Worm (Caenorhabditis elegans): ENCODE data around the gene F53F4.1.

Gene F53F4.1

DNA sequence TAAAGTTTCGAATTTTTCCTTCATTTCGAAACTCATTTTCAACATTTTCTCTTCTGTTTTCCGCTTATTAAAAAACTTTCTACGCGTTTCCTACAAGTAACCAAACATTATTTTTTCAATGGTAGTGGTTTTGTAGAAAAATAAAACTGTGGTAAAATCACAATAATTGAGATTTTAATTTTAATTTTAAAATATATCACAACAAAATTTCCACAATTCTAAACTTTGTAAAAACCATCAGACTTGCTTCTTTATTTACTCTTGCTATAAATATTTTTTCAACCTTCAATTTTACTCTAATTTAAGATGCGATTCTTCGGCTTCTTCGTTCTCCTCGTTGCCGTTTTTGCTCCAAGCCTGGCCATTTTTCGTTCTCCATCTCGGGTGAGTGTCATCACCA, 3.3 kb downstream of the F53F4.1 start, which contains the start of gene F53F4.17:
F53F4.17 (plus strand) TSS at position 301 of the 400 bp plus-strand sequence.
- TF ChIP-seq ztf-4 (tag; optimal IDR thresholded peaks at IDR 0.05): no peak
- no peak for TF ChIP-seq unc-55 (GFP tag; optimal IDR thresholded peaks at IDR 0.05)
- no peak for TF ChIP-seq nhr-12 (tag; optimal IDR thresholded peaks at IDR 0.05)
- no peak for TF ChIP-seq unc-39 (tag; optimal IDR thresholded peaks at IDR 0.05)
- no peak for TF ChIP-seq egl-27 (tag; optimal IDR thresholded peaks at IDR 0.05)

DNA sequence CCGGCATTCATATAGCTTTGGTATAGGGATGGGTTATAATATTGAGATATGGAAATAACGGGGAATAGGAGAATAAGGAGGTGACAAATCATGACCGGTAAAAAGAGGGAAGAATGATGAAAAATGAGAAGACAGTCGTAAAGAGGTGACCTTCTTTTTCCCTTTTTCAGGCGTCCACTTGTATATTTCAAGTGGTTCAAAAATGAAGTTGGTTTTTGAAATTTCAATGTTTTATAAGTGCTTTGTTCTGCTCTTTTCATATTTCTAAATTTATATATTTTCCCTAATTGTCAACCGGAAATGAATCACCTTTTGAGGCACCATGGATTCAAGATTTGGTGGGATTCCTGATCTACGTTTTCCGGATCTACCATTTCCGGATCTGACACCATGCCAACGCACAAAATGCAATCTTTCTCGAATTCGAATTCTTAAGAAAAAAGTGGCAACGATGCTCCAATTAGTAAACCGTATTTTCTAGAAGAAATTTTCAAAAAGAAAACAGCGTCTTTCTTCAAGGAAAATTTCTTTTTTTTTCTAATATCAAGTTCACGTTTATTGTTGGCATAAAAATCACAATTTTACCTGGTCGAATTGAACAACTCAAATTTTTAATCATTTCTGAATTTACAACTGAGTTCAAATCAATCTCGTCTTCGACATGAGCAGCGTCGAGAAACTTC, 5.1 kb downstream of the F53F4.1 start, which contains the start of the genes F53F4.2 and F53F4.18:
F53F4.2 (minus strand) TSS at position 101 of the 683 bp plus-strand sequence.
F53F4.18 (plus strand) TSS at position 633 of the 683 bp plus-strand sequence.
- TF ChIP-seq unc-39 (tag; optimal IDR thresholded peaks at IDR 0.05) (no peak), nhr-237 (tag; optimal IDR thresholded peaks at IDR 0.05) (no peak), mab-5 (tag; optimal IDR thresholded peaks at IDR 0.05) (no peak), unc-55 (GFP tag; optimal IDR thresholded peaks at IDR 0.05) (no peak), mdl-1 (tag; optimal IDR thresholded peaks at IDR 0.05) (no peak), elt-3 (tag; optimal IDR thresholded peaks at IDR 0.05) (no peak)

DNA sequence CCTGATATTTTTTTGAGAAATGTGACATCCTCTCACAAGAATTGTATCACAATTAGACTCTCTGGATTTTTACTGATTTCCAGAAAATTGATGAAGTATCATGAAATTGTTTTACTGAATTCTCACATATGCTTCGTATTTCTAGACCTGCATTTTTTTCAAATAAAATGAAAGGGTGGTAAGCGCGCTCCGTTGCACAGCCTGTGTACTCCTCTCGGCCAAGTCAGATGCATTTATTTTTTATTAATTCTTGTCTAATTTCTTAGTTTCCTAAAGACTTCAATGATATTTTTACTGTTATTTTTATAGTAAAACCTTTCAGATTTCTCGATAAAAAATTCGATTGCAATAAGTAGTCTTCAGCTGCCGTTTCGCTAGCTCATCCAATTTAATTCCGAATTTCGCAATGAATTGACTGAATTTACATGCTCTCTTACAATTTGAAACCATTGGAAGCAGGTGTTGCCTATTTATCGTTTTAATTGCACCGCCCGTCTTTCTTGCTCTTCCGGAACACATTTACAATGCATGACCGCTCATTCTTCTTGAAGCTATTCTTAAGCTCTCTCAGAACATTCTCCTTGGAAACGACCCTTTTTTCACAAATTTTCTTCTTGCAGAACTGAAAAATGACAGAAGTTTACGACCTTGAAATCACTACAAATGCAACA, 7.1 kb downstream of the F53F4.1 start, which contains the start of gene tbcb-1:
tbcb-1 (plus strand) TSS at position 621 of the 671 bp plus-strand sequence.
- TF ChIP-seq gmeb-1 (tag; optimal IDR thresholded peaks at IDR 0.05): peak; percentile 35
- peak; percentile 35 for TF ChIP-seq nhr-25 (tag; optimal IDR thresholded peaks at IDR 0.05)
- no peak for TF ChIP-seq nhr-21 (tag; optimal IDR thresholded peaks at IDR 0.05)
- peak; percentile 31 for TF ChIP-seq sma-9 (GFP tag; optimal IDR thresholded peaks at IDR 0.05)
- TF ChIP-seq sma-9 (tag; optimal IDR thresholded peaks at IDR 0.05): no peak
- TF ChIP-seq C34F6.9 (tag; optimal IDR thresholded peaks at IDR 0.05): peak; percentile 49
- peak; percentile 8 for TF ChIP-seq sma-3 (GFP tag; optimal IDR thresholded peaks at IDR 0.05)
- no peak for TF ChIP-seq nhr-23 (tag; optimal IDR thresholded peaks at IDR 0.05)
- TF ChIP-seq lsy-2 (tag; optimal IDR thresholded peaks at IDR 0.05): peak in 1 of 2 experiments; percentile 55

DNA sequence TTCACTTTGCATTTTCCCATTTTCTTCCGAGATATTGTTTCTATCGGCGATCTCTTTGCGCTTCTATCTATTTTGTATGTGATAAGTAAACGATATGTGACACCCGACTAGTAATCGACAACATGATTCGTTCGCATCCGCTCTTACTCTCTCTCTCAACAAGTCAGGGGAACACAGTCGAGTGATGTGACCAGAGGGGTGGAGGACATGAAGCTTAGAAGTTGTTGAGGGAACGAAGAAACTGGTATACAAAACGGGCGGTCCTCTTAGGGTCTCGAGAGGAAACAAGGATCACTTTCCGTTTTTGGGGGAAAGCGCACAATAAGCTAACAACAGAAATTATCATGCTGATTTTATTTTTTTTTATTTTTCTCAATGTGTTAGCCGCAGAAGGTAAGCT, 8.5 kb downstream of the F53F4.1 start, which contains the start of gene F53F4.4:
F53F4.4 (plus strand) TSS at position 301 of the 400 bp plus-strand sequence.
- TF ChIP-seq F13H6.1 (tag; optimal IDR thresholded peaks at IDR 0.05) (no peak), snpc-4 (tag; optimal IDR thresholded peaks at IDR 0.05) (no peak), blmp-1 (tag; optimal IDR thresholded peaks at IDR 0.05; ENCODE audit: insufficient read depth) (no peak), mab-5 (tag; optimal IDR thresholded peaks at IDR 0.05) (no peak), dmd-4 (tag; optimal IDR thresholded peaks at IDR 0.05) (no peak), lin-11 (tag; optimal IDR thresholded peaks at IDR 0.05) (no peak), C34F6.9 (tag; optimal IDR thresholded peaks at IDR 0.05) (no peak)

DNA sequence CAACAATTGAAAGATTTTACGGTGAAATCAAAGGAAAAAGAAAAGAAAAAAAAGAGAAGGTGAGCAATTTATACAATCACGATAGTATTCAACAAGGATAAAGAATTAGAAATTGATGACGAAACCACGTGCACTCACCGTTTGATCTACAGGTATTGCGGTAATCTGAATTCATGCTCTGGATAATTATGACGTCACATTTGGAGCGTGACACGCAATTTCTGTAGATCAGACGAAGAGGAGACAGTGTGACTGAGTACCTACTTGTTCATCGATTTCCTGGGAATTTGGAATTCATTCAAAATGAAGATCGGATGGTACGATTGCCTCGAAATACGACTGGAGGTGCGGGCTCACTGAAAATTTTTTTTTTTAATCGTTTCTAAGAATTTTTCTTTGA, 13.8 kb downstream of the F53F4.1 start:
- TF ChIP-seq gmeb-1 (tag; optimal IDR thresholded peaks at IDR 0.05) (no peak), lin-39 (tag; optimal IDR thresholded peaks at IDR 0.05) (no peak), lin-13 (GFP tag; optimal IDR thresholded peaks at IDR 0.05) (no peak), elt-1 (tag; optimal IDR thresholded peaks at IDR 0.05) (no peak), ZK546.5 (tag; optimal IDR thresholded peaks at IDR 0.05) (no peak), fos-1 (tag; optimal IDR thresholded peaks at IDR 0.05) (no peak)

DNA sequence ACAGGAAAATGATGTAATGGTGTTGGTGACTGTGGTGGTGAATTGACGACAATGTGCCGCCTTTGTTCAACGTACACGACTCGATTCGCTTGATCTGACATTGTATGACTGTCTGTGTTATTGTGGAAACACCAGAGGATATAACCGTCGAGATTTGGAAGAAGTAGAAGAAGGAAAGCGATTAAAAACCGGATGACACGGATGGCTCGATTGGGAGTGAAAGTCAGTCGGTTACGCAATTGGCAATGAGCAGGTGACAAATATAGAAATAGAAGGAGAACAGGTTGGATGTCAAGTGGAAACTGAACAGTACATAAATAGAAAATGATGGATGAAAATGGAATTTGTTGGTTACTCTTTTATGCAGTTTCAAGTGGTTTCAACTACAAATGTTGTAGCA, 16.3 kb downstream of the F53F4.1 start, which contains the start of gene rdy-2:
rdy-2 (minus strand) TSS at position 101 of the 400 bp plus-strand sequence.
- no peak for TF ChIP-seq ztf-1 (GFP tag; conservative IDR thresholded peaks at IDR 0.05)
- TF ChIP-seq unc-62 (GFP tag; optimal IDR thresholded peaks at IDR 0.05): no peak
- no peak for TF ChIP-seq nhr-21 (tag; optimal IDR thresholded peaks at IDR 0.05)
- no peak for TF ChIP-seq F13H6.1 (tag; optimal IDR thresholded peaks at IDR 0.05)
- TF ChIP-seq skn-1 (tag; optimal IDR thresholded peaks at IDR 0.05): no peak
- TF ChIP-seq Y55F3AM.14 (GFP tag; optimal IDR thresholded peaks at IDR 0.05): no peak
- TF ChIP-seq unc-39 (tag; optimal IDR thresholded peaks at IDR 0.05): no peak
- TF ChIP-seq mdl-1 (tag; optimal IDR thresholded peaks at IDR 0.05): no peak
- TF ChIP-seq nhr-25 (tag; optimal IDR thresholded peaks at IDR 0.05): no peak
- TF ChIP-seq blmp-1 (tag; optimal IDR thresholded peaks at IDR 0.05; ENCODE audit: insufficient read depth): no peak
- no peak for TF ChIP-seq ztf-11 (tag; optimal IDR thresholded peaks at IDR 0.05)
- TF ChIP-seq ZK546.5 (tag; optimal IDR thresholded peaks at IDR 0.05): no peak
- no peak for TF ChIP-seq egl-27 (tag; optimal IDR thresholded peaks at IDR 0.05)
- no peak for TF ChIP-seq crh-2 (tag; optimal IDR thresholded peaks at IDR 0.05)
- TF ChIP-seq unc-55 (GFP tag; optimal IDR thresholded peaks at IDR 0.05): no peak
- no peak for TF ChIP-seq elt-1 (tag; optimal IDR thresholded peaks at IDR 0.05)
- no peak for TF ChIP-seq ztf-4 (tag; optimal IDR thresholded peaks at IDR 0.05)
- TF ChIP-seq ceh-82 (tag; optimal IDR thresholded peaks at IDR 0.05): no peak
- TF ChIP-seq nhr-129 (tag; optimal IDR thresholded peaks at IDR 0.05): no peak

Measured in whole organism, L2 larva.